Fruit fly (Drosophila melanogaster): Measurements from ENCODE around the gene tant.

The tant gene

DNA sequence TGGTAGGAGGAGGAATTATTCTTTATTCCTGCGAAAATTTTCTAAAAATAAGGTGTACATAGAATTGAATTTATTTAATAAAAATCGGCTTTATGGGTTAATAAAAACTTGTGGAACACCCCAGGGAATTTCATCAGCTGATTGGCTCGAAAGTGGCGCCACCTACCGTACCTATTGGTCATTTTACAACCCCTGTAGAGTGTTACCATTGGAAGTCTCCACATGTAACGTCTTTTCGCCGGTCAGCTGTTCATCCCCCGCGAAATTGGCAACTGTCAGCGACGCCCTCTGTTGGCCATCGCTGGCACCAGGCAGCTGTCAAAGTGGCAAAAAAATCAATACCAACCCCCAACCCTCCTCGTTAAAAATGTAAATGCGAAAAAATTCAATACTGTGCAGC lies 27.6 kb downstream of the tant start, which contains the start of gene CG13293 (continued):
- TF ChIP-seq Hmr (GFP tag; optimal IDR thresholded peaks at IDR 0.05) (peak; percentile 15), pita (GFP tag; optimal IDR thresholded peaks at IDR 0.05) (no peak), Blimp-1 (GFP tag; optimal IDR thresholded peaks at IDR 0.05) (no peak), CG14050 (GFP tag; IDR thresholded peaks at IDR 0.05) (no peak), CG17802 (tag; optimal IDR thresholded peaks at IDR 0.05) (no peak), Eip74EF (GFP tag; optimal IDR thresholded peaks at IDR 0.05) (no peak), CG10366 (GFP tag; IDR thresholded peaks at IDR 0.05) (no peak), CG2199 (GFP tag; IDR thresholded peaks at IDR 0.05) (no peak), da (GFP tag; optimal IDR thresholded peaks at IDR 0.05) (no peak), dm (GFP tag; optimal IDR thresholded peaks at IDR 0.05) (no peak), org-1 (GFP tag; optimal IDR thresholded peaks at IDR 0.05) (no peak), Hey (tag; optimal IDR thresholded peaks at IDR 0.05) (no peak), CG9215 (GFP tag; IDR thresholded peaks at IDR 0.05) (no peak), Ada2b (GFP tag; IDR thresholded peaks at IDR 0.05) (no peak), CG12104 (GFP tag; optimal IDR thresholded peaks at IDR 0.05) (no peak), CG3065 (GFP tag; optimal IDR thresholded peaks at IDR 0.05) (no peak), sqz (GFP tag; optimal IDR thresholded peaks at IDR 0.05) (peak; percentile 69), sna (GFP tag; IDR thresholded peaks at IDR 0.05; ENCODE audit: partially characterized antibody) (no peak), Hand (GFP tag; optimal IDR thresholded peaks at IDR 0.05) (no peak), vnd (GFP tag; IDR thresholded peaks at IDR 0.05; ENCODE audit: partially characterized antibody) (no peak), CrebB (tag; optimal IDR thresholded peaks at IDR 0.05) (no peak), p53 (GFP tag; optimal IDR thresholded peaks at IDR 0.05) (no peak), CG6654 (GFP tag; optimal IDR thresholded peaks at IDR 0.05) (no peak), vvl (GFP tag; IDR thresholded peaks at IDR 0.05) (peak; percentile 32; the same call in 1 of the 2 replicates), CG1647 (GFP tag; optimal IDR thresholded peaks at IDR 0.05) (no peak), Bdp1 (GFP tag; optimal IDR thresholded peaks at IDR 0.05) (no peak), CG4707 (GFP tag; optimal IDR thresholded peaks at IDR 0.05) (no peak), jumu (GFP tag; optimal IDR thresholded peaks at IDR 0.05) (no peak), stwl (tag; optimal IDR thresholded peaks at IDR 0.05) (peak; percentile 28), gsb-n (tag; optimal IDR thresholded peaks at IDR 0.05) (no peak), gem (tag; optimal IDR thresholded peaks at IDR 0.05) (no peak), CG9609 (GFP tag; optimal IDR thresholded peaks at IDR 0.05) (no peak), sc (optimal IDR thresholded peaks at IDR 0.05) (no peak), sc (GFP tag; optimal IDR thresholded peaks at IDR 0.05) (no peak), ERR (GFP tag; optimal IDR thresholded peaks at IDR 0.05) (no peak), prd (optimal IDR thresholded peaks at IDR 0.05) (no peak), prd (GFP tag; IDR thresholded peaks at IDR 0.05) (no peak), sr (GFP tag; IDR thresholded peaks at IDR 0.05) (no peak), CG30020 (tag; optimal IDR thresholded peaks at IDR 0.05) (no peak), CG2678 (tag; optimal IDR thresholded peaks at IDR 0.05) (no peak), CkIIα-i1 (GFP tag; IDR thresholded peaks at IDR 0.05) (no peak), Fer3 (tag; optimal IDR thresholded peaks at IDR 0.05) (no peak), CG16779 (GFP tag; IDR thresholded peaks at IDR 0.05) (no peak), Optix (GFP tag; IDR thresholded peaks at IDR 0.05) (no peak), Asciz (GFP tag; optimal IDR thresholded peaks at IDR 0.05) (no peak), CG11456 (GFP tag; IDR thresholded peaks at IDR 0.05) (no peak), yki (optimal IDR thresholded peaks at IDR 0.05) (no peak), CG5245 (GFP tag; optimal IDR thresholded peaks at IDR 0.05) (no peak), Lim3 (GFP tag; IDR thresholded peaks at IDR 0.05) (no peak), Dek (tag; optimal IDR thresholded peaks at IDR 0.05) (no peak), CG7786 (GFP tag; optimal IDR thresholded peaks at IDR 0.05) (no peak), insv (GFP tag; optimal IDR thresholded peaks at IDR 0.05) (peak in 1 of 2 experiments; percentile 20), CG33557 (GFP tag; optimal IDR thresholded peaks at IDR 0.05) (no peak)

Measured in whole organism, embryonic.